Fruit fly (Drosophila melanogaster): ENCODE measurements around the gene CG10428.

CG10428 gene

dm6 chr2L:18966214-18966556 lies 17.5 kb downstream of the CG10428 start (continued):
- TF ChIP-seq HLH54F (GFP tag; optimal IDR thresholded peaks at IDR 0.05) (peak; percentile 31), ac (GFP tag; optimal IDR thresholded peaks at IDR 0.05) (no peak), CG8765 (GFP tag; IDR thresholded peaks at IDR 0.05) (peak; percentile 68), CG5245 (GFP tag; optimal IDR thresholded peaks at IDR 0.05) (peak; percentile 19), CG12769 (tag; optimal IDR thresholded peaks at IDR 0.05) (no peak), CG4424 (GFP tag; optimal IDR thresholded peaks at IDR 0.05) (peak; percentile 69), CG12219 (GFP tag; optimal IDR thresholded peaks at IDR 0.05) (peak; percentile 37), CG12236 (GFP tag; optimal IDR thresholded peaks at IDR 0.05) (no peak), BEAF-32 (GFP tag; optimal IDR thresholded peaks at IDR 0.05) (no peak), eyg (GFP tag; optimal IDR thresholded peaks at IDR 0.05) (peak; percentile 18), CG34224 (GFP tag; IDR thresholded peaks at IDR 0.05; ENCODE audit: partially characterized antibody) (no peak), CG11247 (GFP tag; IDR thresholded peaks at IDR 0.05) (peak; percentile 92), CG14441 (GFP tag; IDR thresholded peaks at IDR 0.05) (peak; percentile 89), sna (GFP tag; IDR thresholded peaks at IDR 0.05; ENCODE audit: partially characterized antibody) (no peak), CG30020 (tag; optimal IDR thresholded peaks at IDR 0.05) (no peak), twi (tag; optimal IDR thresholded peaks at IDR 0.05) (no peak), Myb (GFP tag; optimal IDR thresholded peaks at IDR 0.05) (peak; percentile 13), odd (GFP tag; optimal IDR thresholded peaks at IDR 0.05) (peak; percentile 3), btn (GFP tag; optimal IDR thresholded peaks at IDR 0.05) (no peak), ttk (GFP tag; IDR thresholded peaks at IDR 0.05) (peak; percentile 84), PHDP (tag; optimal IDR thresholded peaks at IDR 0.05) (peak; percentile 84), Hey (tag; optimal IDR thresholded peaks at IDR 0.05) (no peak), gsb (GFP tag; IDR thresholded peaks at IDR 0.05) (peak; percentile 91), Lpt (GFP tag; optimal IDR thresholded peaks at IDR 0.05) (no peak), dimm (GFP tag; IDR thresholded peaks at IDR 0.05) (peak; percentile 52), fru (optimal IDR thresholded peaks at IDR 0.05) (no peak), salm (tag; optimal IDR thresholded peaks at IDR 0.05) (peak; percentile 15), ind (GFP tag; optimal IDR thresholded peaks at IDR 0.05) (peak; percentile 86), CG30403 (GFP tag; optimal IDR thresholded peaks at IDR 0.05) (peak; percentile 57), Bdp1 (GFP tag; optimal IDR thresholded peaks at IDR 0.05) (no peak), Hmx (GFP tag; optimal IDR thresholded peaks at IDR 0.05) (no peak), Usf (GFP tag; optimal IDR thresholded peaks at IDR 0.05) (peak; percentile 33), CG10543 (GFP tag; optimal IDR thresholded peaks at IDR 0.05) (peak; percentile 59), CG42726 (GFP tag; IDR thresholded peaks at IDR 0.05; ENCODE audit: partially characterized antibody) (no peak), Doc3 (GFP tag; IDR thresholded peaks at IDR 0.05; ENCODE audit: partially characterized antibody) (no peak), jumu (GFP tag; optimal IDR thresholded peaks at IDR 0.05) (no peak), GATAe (GFP tag; conservative IDR thresholded peaks at IDR 0.05) (peak; percentile 89), CG11723 (GFP tag; optimal IDR thresholded peaks at IDR 0.05) (no peak), CG4854 (GFP tag; optimal IDR thresholded peaks at IDR 0.05) (peak; percentile 45), CG4328 (GFP tag; optimal IDR thresholded peaks at IDR 0.05) (no peak), CG8388 (GFP tag; optimal IDR thresholded peaks at IDR 0.05) (peak; percentile 57), CG5180 (GFP tag; optimal IDR thresholded peaks at IDR 0.05) (no peak), CG6854 (GFP tag; optimal IDR thresholded peaks at IDR 0.05) (peak; percentile 65), CG6765 (GFP tag; optimal IDR thresholded peaks at IDR 0.05) (peak; percentile 80), Mes4 (GFP tag; optimal IDR thresholded peaks at IDR 0.05) (no peak), TFAM (GFP tag; optimal IDR thresholded peaks at IDR 0.05) (no peak), Dad (GFP tag; optimal IDR thresholded peaks at IDR 0.05) (peak; percentile 13), CG10565 (GFP tag; optimal IDR thresholded peaks at IDR 0.05) (no peak), CG14014 (GFP tag; IDR thresholded peaks at IDR 0.05) (peak; percentile 95), sens-2 (GFP tag; IDR thresholded peaks at IDR 0.05) (peak; percentile 36; the same call in 1 of the 2 replicates), gt (GFP tag; IDR thresholded peaks at IDR 0.05) (no peak), CG17612 (GFP tag; IDR thresholded peaks at IDR 0.05) (peak; percentile 78)
